Fruit fly (Drosophila melanogaster) whole organism: Measurements from ENCODE around the gene bab2.

Experiments used
- CG8478 ChIP-seq: fragments of >200 bp; optimal IDR thresholded peaks from 2 replicates; lab custom pipeline; 2018; ENCODE audit warnings: inconsistent platforms
- Dll ChIP-seq: fragments of >200 bp; optimal IDR thresholded peaks from 2 replicates; lab custom pipeline; 2017
- pan ChIP-seq: fragments of >200 bp; optimal IDR thresholded peaks from 2 replicates; lab custom pipeline; 2017
- psq ChIP-seq: fragments of >200 bp; optimal IDR thresholded peaks from 2 replicates; lab custom pipeline; 2017
- usp ChIP-seq: fragments of >200 bp; optimal IDR thresholded peaks from 2 replicates; lab custom pipeline; 2017; ENCODE audit warnings: missing biosample characterization, missing genetic modification characterization, mixed read lengths

dm6 chr3L:1208206-1208605 lies 31.1 kb upstream of the bab2 start:
- TF ChIP-seq Dll (lab: Kevin White, UChicago) (no peak), CG8478 (no peak), usp (GFP tag; lab: Kevin White, UChicago) (no peak), psq (no peak), pan (lab: Kevin White, UChicago) (no peak)
